Fruit fly (Drosophila melanogaster): ENCODE results near the gene bnb.

DNA sequence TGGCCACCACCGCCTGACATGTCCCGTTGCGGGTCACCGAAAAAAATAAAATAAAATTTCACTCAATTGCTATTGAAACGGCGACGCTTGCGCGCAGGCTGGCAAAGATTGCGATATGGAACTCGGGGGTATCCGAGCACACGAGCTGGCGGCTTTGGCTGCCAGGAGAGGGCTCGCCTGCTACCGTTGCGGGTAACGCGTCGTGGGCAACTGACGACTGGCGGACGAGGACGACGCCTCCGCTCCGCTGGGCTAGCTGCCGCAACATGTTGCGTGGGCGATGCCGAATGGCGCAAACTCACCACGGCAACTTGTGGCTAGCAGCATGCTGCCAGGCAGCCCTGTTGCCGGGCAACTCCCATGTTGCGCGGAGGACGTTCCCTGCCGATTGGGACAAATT, 23.7 kb downstream of the bnb start, which contains the start of gene CCKLR-17D3:
- TF ChIP-seq CG7045 (GFP tag; optimal IDR thresholded peaks at IDR 0.05), result no peak
- TF ChIP-seq cnc (optimal IDR thresholded peaks at IDR 0.05), result no peak
- TF ChIP-seq tj (GFP tag; optimal IDR thresholded peaks at IDR 0.05), result no peak
- TF ChIP-seq pad (GFP tag; optimal IDR thresholded peaks at IDR 0.05), result no peak

Measured in whole organism, adult.